Worm (Caenorhabditis elegans): ENCODE results near the gene Y17G9B.8.

The Y17G9B.8 gene

ce11 chrIV:4781123-4781522 lies 22.5 kb upstream of the Y17G9B.8 start:
- TF ChIP-seq lin-35 (GFP tag; optimal IDR thresholded peaks at IDR 0.05): peak in 1 of 2 experiments; percentile 26
- peak; percentile 20 for TF ChIP-seq irx-1 (tag; optimal IDR thresholded peaks at IDR 0.05)
- peak in 1 of 2 experiments; percentile 29 for TF ChIP-seq lsy-2 (tag; optimal IDR thresholded peaks at IDR 0.05)
- TF ChIP-seq swsn-7 (tag; optimal IDR thresholded peaks at IDR 0.05): no peak
- peak in 1 of 2 experiments; percentile 19 for TF ChIP-seq efl-1 (optimal IDR thresholded peaks at IDR 0.05)
- TF ChIP-seq efl-1 (GFP tag; optimal IDR thresholded peaks at IDR 0.05 in 1 of 2): no peak
- peak; percentile 28 for TF ChIP-seq snu-23 (GFP tag; optimal IDR thresholded peaks at IDR 0.05)
- no peak for TF ChIP-seq hlh-4 (tag; optimal IDR thresholded peaks at IDR 0.05)

- no peak for TF ChIP-seq alr-1 (tag; optimal IDR thresholded peaks at IDR 0.05; ENCODE audit: borderline replicate concordance)
- no peak for TF ChIP-seq fkh-10 (GFP tag; optimal IDR thresholded peaks at IDR 0.05)
- no peak for TF ChIP-seq fos-1 (tag; optimal IDR thresholded peaks at IDR 0.05)
- no peak for TF ChIP-seq hpl-2 (GFP tag; optimal IDR thresholded peaks at IDR 0.05)
- no peak for TF ChIP-seq lin-39 (tag; optimal IDR thresholded peaks at IDR 0.05)
- TF ChIP-seq zag-1 (tag; optimal IDR thresholded peaks at IDR 0.05): no peak
- TF ChIP-seq ceh-8 (GFP tag; optimal IDR thresholded peaks at IDR 0.05): no peak
- no peak for TF ChIP-seq nhr-237 (tag; optimal IDR thresholded peaks at IDR 0.05)
- no peak for TF ChIP-seq tlp-1 (tag; optimal IDR thresholded peaks at IDR 0.05)
- TF ChIP-seq mdl-1 (tag; optimal IDR thresholded peaks at IDR 0.05): no peak
- no peak for TF ChIP-seq ceh-90 (tag; optimal IDR thresholded peaks at IDR 0.05)
- no peak for TF ChIP-seq unc-98 (GFP tag; IDR thresholded peaks at IDR 0.05)
Measured at ce11 chrIV:4780129-4780528, 21.5 kb upstream of the Y17G9B.8 start, which contains the start of gene set-15. Gene set-15 (minus strand): TSS chrIV:4780229.

ce11 chrIV:4776501-4776900 lies 17.9 kb upstream of the Y17G9B.8 start:
- no peak for TF ChIP-seq mef-2 (tag; optimal IDR thresholded peaks at IDR 0.05)
- peak; percentile 6 for TF ChIP-seq xbp-1 (tag; optimal IDR thresholded peaks at IDR 0.05)

ce11 chrIV:4776001-4776400 lies 17.4 kb upstream of the Y17G9B.8 start, which contains the start of gene R11E3.19:
Gene R11E3.19 (minus strand): TSS chrIV:4776101.
- TF ChIP-seq unc-86 (tag; optimal IDR thresholded peaks at IDR 0.05) (no peak), pax-3 (tag; optimal IDR thresholded peaks at IDR 0.05) (no peak), aly-2 (tag; optimal IDR thresholded peaks at IDR 0.05) (no peak), dsc-1 (tag; optimal IDR thresholded peaks at IDR 0.05) (no peak), lin-35 (GFP tag; optimal IDR thresholded peaks at IDR 0.05) (no peak), fos-1 (tag; optimal IDR thresholded peaks at IDR 0.05) (no peak), nhr-84 (tag; optimal IDR thresholded peaks at IDR 0.05) (no peak), aha-1 (tag; optimal IDR thresholded peaks at IDR 0.05) (no peak), nhr-20 (tag; optimal IDR thresholded peaks at IDR 0.05) (no peak), ces-1 (GFP tag; optimal IDR thresholded peaks at IDR 0.05) (no peak), ceh-90 (tag; optimal IDR thresholded peaks at IDR 0.05) (no peak), mep-1 (tag; optimal IDR thresholded peaks at IDR 0.05) (no peak), ceh-63 (GFP tag; optimal IDR thresholded peaks at IDR 0.05) (no peak), ztf-11 (tag; optimal IDR thresholded peaks at IDR 0.05) (no peak)

ce11 chrIV:4771792-4772191 lies 13.2 kb upstream of the Y17G9B.8 start, which contains the start of gene R11E3.2:
Gene R11E3.2 (plus strand): TSS chrIV:4772092.
- no peak for TF ChIP-seq unc-62 (GFP tag; optimal IDR thresholded peaks at IDR 0.05)
- TF ChIP-seq efl-1 (optimal IDR thresholded peaks at IDR 0.05): no peak
- TF ChIP-seq efl-1 (GFP tag; optimal IDR thresholded peaks at IDR 0.05 in 1 of 2): no peak
- no peak for TF ChIP-seq unc-98 (GFP tag; IDR thresholded peaks at IDR 0.05)
- no peak for TF ChIP-seq egl-13 (tag; optimal IDR thresholded peaks at IDR 0.05)
- no peak for TF ChIP-seq ets-5 (GFP tag; IDR thresholded peaks at IDR 0.05)
- TF ChIP-seq fkh-8 (tag; optimal IDR thresholded peaks at IDR 0.05): no peak

Data from whole organism, L1 larva.